Worm (Caenorhabditis elegans): ENCODE results near the gene F59B2.12.

- TF ChIP-seq ztf-29 (GFP tag; IDR thresholded peaks at IDR 0.05) (no peak), tab-1 (GFP tag; IDR thresholded peaks at IDR 0.05) (no peak), klf-2 (GFP tag; conservative IDR thresholded peaks at IDR 0.05) (no peak)
Measured at ce11 chrIII:8980892-8981291, 36.5 kb upstream of the F59B2.12 start.

All from whole organism, midembryonic.